Worm (Caenorhabditis elegans) whole organism, late embryonic: Measurements from ENCODE around the gene cca-1.

Source experiments
- C38D4.7 ChIP-seq: fragments of 200-800 bp; sonication (Bioruptor generic); optimal IDR thresholded peaks from 2 replicates; lab custom pipeline; 2018; ENCODE audit warnings: mild to moderate bottlenecking, missing genetic modification characterization, moderate library complexity, missing compliant biosample characterization
- F13H6.1 ChIP-seq: sonication (generic microtip); optimal IDR thresholded peaks from 2 replicates; lab custom pipeline; 2016; ENCODE audit warnings: missing genetic modification characterization, missing compliant biosample characterization
- K02D7.2 ChIP-seq: sonication (generic microtip); optimal IDR thresholded peaks from 2 replicates; lab custom pipeline; 2017; ENCODE audit warnings: mild to moderate bottlenecking, missing genetic modification characterization, missing compliant biosample characterization
- Y22D7AL.16 ChIP-seq: sonication (generic microtip); optimal IDR thresholded peaks from 2 replicates; lab custom pipeline; 2016; ENCODE audit warnings: missing genetic modification characterization, missing compliant biosample characterization
- ama-1 ChIP-seq: fragments of 150-350 bp; optimal IDR thresholded peaks from 2 replicates; lab custom pipeline; 2014
- ceh-18 ChIP-seq: sonication (generic microtip); optimal IDR thresholded peaks from 2 replicates; lab custom pipeline; 2016; ENCODE audit warnings: missing genetic modification characterization, missing compliant biosample characterization
- ceh-2 ChIP-seq: sonication (generic microtip); optimal IDR thresholded peaks from 2 replicates; lab custom pipeline; 2016; ENCODE audit warnings: missing genotype, missing genetic modification characterization, missing compliant biosample characterization
- ceh-22 ChIP-seq: sonication (generic microtip); optimal IDR thresholded peaks from 2 replicates; lab custom pipeline; 2017; ENCODE audit warnings: missing biosample characterization, missing genetic modification characterization
- ceh-31 ChIP-seq: sonication (generic microtip); optimal IDR thresholded peaks from 2 replicates; lab custom pipeline; 2016; ENCODE audit warnings: missing genetic modification characterization, missing compliant biosample characterization
- ceh-34 ChIP-seq: sonication (generic microtip); optimal IDR thresholded peaks from 2 replicates; lab custom pipeline; 2016; ENCODE audit warnings: mild to moderate bottlenecking, missing genetic modification characterization, missing compliant biosample characterization
- ceh-45 ChIP-seq: fragments of 200-800 bp; sonication (Bioruptor generic); IDR thresholded peaks from 2 replicates; pipeline ENCODE4 v1.3.6; 2022; ENCODE audit warnings: missing genetic modification reagents, missing genetic modification characterization, missing compliant biosample characterization
- ceh-6 ChIP-seq: fragments of 200-800 bp; sonication (Bioruptor generic); optimal IDR thresholded peaks from 2 replicates; lab custom pipeline; 2018; ENCODE audit warnings: mild to moderate bottlenecking, missing genetic modification characterization, missing compliant biosample characterization
- ceh-9 ChIP-seq: sonication (generic microtip); optimal IDR thresholded peaks from 2 replicates; lab custom pipeline; 2016; ENCODE audit warnings: mild to moderate bottlenecking, missing genetic modification characterization, inconsistent platforms, missing compliant biosample characterization
- dmd-4 ChIP-seq: sonication (generic microtip); optimal IDR thresholded peaks from 2 replicates; lab custom pipeline; 2016; ENCODE audit warnings: borderline replicate concordance, missing genetic modification characterization, missing compliant biosample characterization
- elt-2 ChIP-seq: sonication (generic microtip); optimal IDR thresholded peaks from 2 replicates; lab custom pipeline; 2016; ENCODE audit warnings: missing genetic modification reagents, missing genetic modification characterization, missing compliant biosample characterization
- elt-4 ChIP-seq: sonication (generic microtip); optimal IDR thresholded peaks from 2 replicates; lab custom pipeline; 2016; ENCODE audit warnings: missing genetic modification characterization, missing compliant biosample characterization
- gmeb-2 ChIP-seq: sonication (generic microtip); optimal IDR thresholded peaks from 2 replicates; lab custom pipeline; 2016; ENCODE audit warnings: missing genetic modification characterization, inconsistent platforms, missing compliant biosample characterization
- hlh-13 ChIP-seq: fragments of 200-800 bp; sonication (Bioruptor generic); optimal IDR thresholded peaks from 2 replicates; lab custom pipeline; 2018; ENCODE audit warnings: mild to moderate bottlenecking, missing genetic modification characterization, missing compliant biosample characterization
- hlh-15 ChIP-seq: sonication (generic microtip); optimal IDR thresholded peaks from 2 replicates; lab custom pipeline; 2016; ENCODE audit warnings: missing genetic modification characterization, missing compliant biosample characterization
- lin-11 ChIP-seq: fragments of 200-800 bp; sonication (Bioruptor generic); optimal IDR thresholded peaks from 2 replicates; lab custom pipeline; 2018; ENCODE audit warnings: mild to moderate bottlenecking, missing genetic modification characterization, missing compliant biosample characterization
- madf-2 ChIP-seq: sonication (generic microtip); optimal IDR thresholded peaks from 2 replicates; lab custom pipeline; 2017; ENCODE audit warnings: missing genetic modification characterization, missing compliant biosample characterization
- mec-3 ChIP-seq: sonication (generic microtip); optimal IDR thresholded peaks from 2 replicates; lab custom pipeline; 2016; ENCODE audit warnings: borderline replicate concordance, missing genetic modification characterization, missing compliant biosample characterization
- nfya-1 ChIP-seq: sonication (generic microtip); optimal IDR thresholded peaks from 2 replicates; lab custom pipeline; 2017; ENCODE audit warnings: missing genetic modification characterization, mild to moderate bottlenecking, missing compliant biosample characterization, antibody characterized with exemption, moderate library complexity
- nhr-11 ChIP-seq: fragments of 150-350 bp; optimal IDR thresholded peaks from 2 replicates; lab custom pipeline; 2014; ENCODE audit warnings: missing biosample characterization, missing genetic modification characterization
- pag-3 ChIP-seq: sonication (generic microtip); optimal IDR thresholded peaks from 2 replicates; lab custom pipeline; 2016; ENCODE audit warnings: missing compliant biosample characterization, missing genetic modification characterization, borderline replicate concordance
- pha-4 ChIP-seq: fragments of 150-350 bp; optimal IDR thresholded peaks from 2 replicates; lab custom pipeline; 2018; ENCODE audit warnings: missing biosample characterization, missing genetic modification reagents, missing genetic modification characterization
- pros-1 ChIP-seq: fragments of 150-350 bp; optimal IDR thresholded peaks from 2 replicates; lab custom pipeline; 2014; ENCODE audit warnings: missing biosample characterization, missing genetic modification reagents, missing genetic modification characterization
- ref-2 ChIP-seq: sonication (generic microtip); optimal IDR thresholded peaks from 2 replicates; lab custom pipeline; 2016; ENCODE audit warnings: missing genetic modification characterization, missing compliant biosample characterization
- rnt-1 ChIP-seq: sonication (generic microtip); optimal IDR thresholded peaks from 2 replicates; lab custom pipeline; 2016; ENCODE audit warnings: missing genetic modification characterization, missing compliant biosample characterization
- sdc-2 ChIP-seq: sonication (generic microtip); optimal IDR thresholded peaks from 2 replicates; lab custom pipeline; 2016; ENCODE audit warnings: missing genotype, missing genetic modification characterization, missing compliant biosample characterization
- tbx-7 ChIP-seq: sonication (generic microtip); optimal IDR thresholded peaks from 2 replicates; lab custom pipeline; 2016; ENCODE audit warnings: missing genotype, missing genetic modification characterization, missing compliant biosample characterization
- ttx-3 ChIP-seq: sonication (generic microtip); optimal IDR thresholded peaks from 2 replicates; lab custom pipeline; 2016; ENCODE audit warnings: missing genetic modification reagents, missing genetic modification characterization, missing compliant biosample characterization
- unc-3 ChIP-seq, 2 experiments: fragments of 200-800 bp in 1 of 2; sonication (Bioruptor generic) in 1 of 2; sonication (generic microtip) in 1 of 2; conservative IDR thresholded peaks in 1 of 2; optimal IDR thresholded peaks in 1 of 2; 2 replicates each; pipeline versions ENCODE4 v1.3.6 to Lab custom; 2016 to 2022; ENCODE audit warnings: missing compliant biosample characterization in 2 of 2, missing genetic modification characterization in 2 of 2, missing genetic modification reagents in 1 of 2
- unc-55 ChIP-seq: sonication (generic microtip); optimal IDR thresholded peaks from 2 replicates; lab custom pipeline; 2017; ENCODE audit warnings: missing biosample characterization, missing genetic modification reagents, missing genetic modification characterization
- unc-86 ChIP-seq: sonication (generic microtip); optimal IDR thresholded peaks from 2 replicates; lab custom pipeline; 2016; ENCODE audit warnings: missing genetic modification characterization, missing compliant biosample characterization
- ztf-16 ChIP-seq: sonication (generic microtip); optimal IDR thresholded peaks from 2 replicates; lab custom pipeline; 2017; ENCODE audit warnings: missing genetic modification characterization, missing compliant biosample characterization

Gene cca-1

DNA sequence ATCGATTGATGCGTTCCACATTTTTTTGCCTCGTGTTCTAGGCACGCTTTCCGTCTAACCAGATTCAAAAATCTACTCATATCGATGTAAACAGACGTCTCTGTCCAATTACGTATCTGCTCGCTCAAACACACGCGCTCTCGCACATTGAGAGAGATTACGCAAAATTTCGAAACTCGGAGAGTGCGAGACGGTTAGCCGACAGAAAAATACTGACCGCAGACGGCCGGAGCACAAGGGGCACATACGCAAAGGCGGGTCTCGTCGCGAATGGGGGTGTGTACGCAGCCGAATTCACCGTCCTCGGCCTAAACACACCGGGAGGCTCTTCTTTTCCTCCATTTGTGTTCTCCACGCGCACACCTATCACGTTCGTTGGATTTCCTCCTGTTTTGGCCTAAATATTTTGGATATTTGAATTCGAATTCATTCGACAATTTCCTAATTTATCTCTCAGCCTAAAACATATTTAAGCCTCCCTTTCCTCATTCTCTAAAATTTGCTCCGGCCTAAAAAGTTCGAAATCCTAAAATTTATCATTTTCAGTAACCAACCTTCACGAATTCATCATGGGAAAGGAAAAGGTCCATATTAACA lies 52.5 kb downstream of the cca-1 start, which contains the start of gene eef-1A.2 (continued):
- TF ChIP-seq ceh-31 (tag; lab: Kevin White, UChicago): peak; percentile 88
- peak; percentile 33 for TF ChIP-seq F13H6.1 (tag; lab: Kevin White, UChicago)
- TF ChIP-seq ref-2 (tag; lab: Kevin White, UChicago): peak; percentile 81
- peak; percentile 12 for TF ChIP-seq unc-86 (tag; lab: Kevin White, UChicago)
- TF ChIP-seq dmd-4 (tag; lab: Kevin White, UChicago): peak; percentile 51
- peak; percentile 7 for TF ChIP-seq gmeb-2 (tag; lab: Kevin White, UChicago)
- peak; percentile 80 for TF ChIP-seq sdc-2 (tag; lab: Kevin White, UChicago)
- peak; percentile 39 for TF ChIP-seq madf-2 (tag; lab: Kevin White, UChicago)
- peak; percentile 94 for TF ChIP-seq nfya-1 (tag; lab: Kevin White, UChicago)
- peak; percentile 83 for TF ChIP-seq ceh-18 (tag; lab: Kevin White, UChicago)

DNA sequence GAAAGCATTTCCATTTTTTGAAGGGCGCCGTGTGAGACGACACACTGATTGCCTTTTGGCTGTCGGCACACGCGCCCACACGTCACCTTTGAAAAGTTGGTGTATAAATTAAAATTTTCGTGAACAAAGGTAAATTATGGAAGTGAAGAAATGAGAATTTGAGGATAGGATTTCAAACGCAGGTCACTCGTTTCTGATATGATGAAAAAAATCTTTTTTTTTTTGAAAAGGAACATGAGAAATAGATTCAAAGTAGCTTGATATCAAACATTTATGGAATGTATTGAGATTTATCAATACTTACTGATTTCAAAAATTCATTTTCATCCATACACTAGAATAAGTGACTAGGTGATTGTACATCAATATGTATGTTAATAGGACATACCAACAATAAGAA lies 58.2 kb downstream of the cca-1 start:
- TF ChIP-seq madf-2 (tag; lab: Kevin White, UChicago) (no peak), ceh-22 (tag; lab: Kevin White, UChicago) (no peak), unc-3 (GFP tag; conservative IDR thresholded peaks at IDR 0.05; lab: Robert Waterston, UW) (no peak), unc-3 (tag; optimal IDR thresholded peaks at IDR 0.05; lab: Kevin White, UChicago) (no peak), nfya-1 (tag; lab: Kevin White, UChicago) (no peak), elt-4 (tag; lab: Kevin White, UChicago) (no peak), pag-3 (tag; lab: Kevin White, UChicago) (no peak), lin-11 (no peak), pros-1 (tag; lab: Kevin White, UChicago) (no peak), gmeb-2 (tag; lab: Kevin White, UChicago) (no peak), tbx-7 (no peak), ceh-9 (tag; lab: Kevin White, UChicago) (no peak), hlh-15 (tag; lab: Kevin White, UChicago) (no peak), elt-2 (tag; lab: Kevin White, UChicago) (no peak), ceh-34 (tag; lab: Kevin White, UChicago) (no peak), ceh-6 (no peak)

DNA sequence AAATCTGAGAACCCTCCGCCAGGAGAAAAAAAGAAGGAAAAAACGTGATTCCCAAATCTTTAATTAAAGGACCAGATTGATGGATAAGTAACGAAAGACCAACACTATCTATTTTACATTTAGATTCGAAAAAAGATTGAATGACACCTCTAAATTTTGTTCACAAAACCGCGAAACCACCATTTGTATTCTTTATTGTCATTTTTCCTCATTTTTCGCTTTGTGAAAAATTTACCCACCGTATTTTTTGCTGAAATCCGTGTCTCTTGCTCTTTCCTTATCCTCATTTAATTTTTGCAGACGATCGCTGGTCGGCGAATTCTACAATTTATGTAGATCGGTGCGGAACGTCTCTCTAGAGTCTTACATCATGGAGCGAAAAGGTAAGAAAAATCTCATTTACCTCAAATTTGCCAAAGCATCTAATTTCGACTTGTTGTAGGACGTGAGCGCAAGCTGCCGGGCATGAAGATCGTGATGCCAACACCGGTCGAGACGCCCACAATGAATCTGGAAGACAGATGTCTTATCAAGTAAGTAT lies 59.2 kb downstream of the cca-1 start, which contains the start of the genes sek-1 and R03G5.6:
sek-1 (plus strand) TSS at position 301 of the 541 bp plus-strand sequence.
R03G5.6 (minus strand) TSS at position 491 of the 541 bp plus-strand sequence.
- TF ChIP-seq ceh-45 (GFP tag; lab: Robert Waterston, UW): no peak
- TF ChIP-seq ama-1 (lab: Kevin White, UChicago): no peak
- TF ChIP-seq hlh-13 (GFP tag; lab: Kevin White, UChicago): no peak
- no peak for TF ChIP-seq ceh-6
- no peak for TF ChIP-seq pag-3 (tag; lab: Kevin White, UChicago)
- no peak for TF ChIP-seq tbx-7

DNA sequence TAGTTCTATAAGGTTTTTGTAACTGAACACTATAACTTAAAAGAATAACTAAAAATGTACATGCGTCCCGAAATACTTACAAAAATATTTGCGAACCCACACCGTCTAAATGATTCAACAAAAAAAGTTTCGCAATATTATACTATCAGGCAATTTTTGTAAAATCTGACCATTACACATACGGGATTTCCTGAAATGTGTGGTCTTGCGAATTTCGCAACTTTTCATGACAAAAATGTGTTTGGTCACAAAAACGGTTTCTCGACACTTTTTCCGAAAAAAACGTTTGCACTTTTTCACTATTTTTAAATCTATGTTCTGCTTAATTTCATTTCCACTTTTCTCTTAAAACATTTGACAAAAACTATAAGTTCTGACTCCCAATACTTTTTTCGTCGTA lies 60.5 kb downstream of the cca-1 start:
- TF ChIP-seq hlh-13 (GFP tag; lab: Kevin White, UChicago) (no peak), ceh-2 (tag; lab: Kevin White, UChicago) (no peak), unc-55 (GFP tag; lab: Kevin White, UChicago) (no peak), ceh-18 (tag; lab: Kevin White, UChicago) (no peak)

DNA sequence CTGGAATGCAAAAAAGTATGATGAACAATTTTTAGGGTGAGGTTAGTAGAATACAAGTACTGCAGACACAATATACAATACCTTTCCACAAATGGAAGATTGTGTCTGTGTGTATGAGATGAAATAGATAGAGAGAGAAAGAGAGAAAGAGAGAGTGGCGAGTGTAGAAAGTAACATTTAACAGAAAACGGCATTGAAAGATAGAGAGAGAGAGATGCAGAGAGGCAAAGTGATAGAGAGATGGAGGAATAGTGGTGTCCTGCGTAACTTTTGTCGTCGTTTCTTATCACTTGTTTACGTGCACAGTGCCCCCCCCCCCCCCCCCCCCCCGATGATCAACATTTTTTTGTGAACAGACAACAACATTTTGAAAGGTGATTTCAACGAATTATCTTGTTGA lies 61.0 kb downstream of the cca-1 start:
- TF ChIP-seq elt-2 (tag; lab: Kevin White, UChicago): peak; percentile 50
- no peak for TF ChIP-seq ttx-3 (tag; lab: Kevin White, UChicago)
- no peak for TF ChIP-seq rnt-1 (tag; lab: Kevin White, UChicago)

DNA sequence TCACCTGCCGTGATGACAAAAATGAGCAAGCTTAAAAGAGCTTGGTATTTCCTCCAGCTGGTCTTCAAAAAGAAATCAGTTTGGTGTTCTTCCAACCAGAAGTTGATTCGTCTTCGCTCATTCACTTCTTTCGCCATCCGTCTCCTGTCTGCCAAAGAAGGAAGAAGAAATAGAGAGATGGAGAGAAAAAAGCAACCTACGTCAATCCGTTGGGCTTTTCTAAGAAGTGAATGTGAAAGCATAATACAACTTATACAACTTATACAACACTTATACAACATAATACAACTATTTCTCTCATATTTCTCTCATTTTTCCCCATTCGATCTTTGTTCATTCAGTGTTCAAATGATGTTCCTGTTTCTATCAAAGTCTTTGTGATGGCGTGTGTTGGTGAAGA lies 64.8 kb downstream of the cca-1 start:
- no peak for TF ChIP-seq ttx-3 (tag; lab: Kevin White, UChicago)
- TF ChIP-seq C38D4.7 (GFP tag; lab: Kevin White, UChicago): no peak
- no peak for TF ChIP-seq ama-1 (lab: Kevin White, UChicago)
- TF ChIP-seq madf-2 (tag; lab: Kevin White, UChicago): no peak
- no peak for TF ChIP-seq ztf-16 (tag; lab: Kevin White, UChicago)
- no peak for TF ChIP-seq K02D7.2 (tag; lab: Kevin White, UChicago)
- no peak for TF ChIP-seq nhr-11 (tag; lab: Kevin White, UChicago)
- no peak for TF ChIP-seq Y22D7AL.16 (tag; lab: Kevin White, UChicago)
- TF ChIP-seq pha-4: no peak
- TF ChIP-seq tbx-7: no peak
- no peak for TF ChIP-seq elt-4 (tag; lab: Kevin White, UChicago)
- TF ChIP-seq mec-3 (tag; lab: Kevin White, UChicago): no peak
